Worm (Caenorhabditis elegans) whole organism, L1 larva: ENCODE results near the gene sod-4.

Experiments
- aha-1 ChIP-seq: fragments of 150-350 bp; optimal IDR thresholded peaks from 2 replicates; lab custom pipeline; 2014; ENCODE audit warnings: missing biosample characterization, missing genetic modification characterization
- alr-1 ChIP-seq: fragments of 200-800 bp; sonication (Bioruptor generic); optimal IDR thresholded peaks from 2 replicates; lab custom pipeline; 2018; ENCODE audit warnings: borderline replicate concordance, mild to moderate bottlenecking, missing genetic modification characterization, missing compliant biosample characterization
- aly-2 ChIP-seq: fragments of 150-350 bp; optimal IDR thresholded peaks from 2 replicates; lab custom pipeline; 2014; ENCODE audit warnings: missing biosample characterization, missing genetic modification characterization
- blmp-1 ChIP-seq: fragments of 150-350 bp; optimal IDR thresholded peaks from 2 replicates; lab custom pipeline; 2014; ENCODE audit warnings: missing biosample characterization, missing genetic modification characterization
- ceh-63 ChIP-seq: fragments of 200-800 bp; sonication (Bioruptor generic); optimal IDR thresholded peaks from 2 replicates; lab custom pipeline; 2018; ENCODE audit warnings: mild to moderate bottlenecking, missing genetic modification characterization, missing compliant biosample characterization
- ceh-8 ChIP-seq: fragments of 200-800 bp; sonication (Bioruptor generic); optimal IDR thresholded peaks from 2 replicates; lab custom pipeline; 2018; ENCODE audit warnings: mild to moderate bottlenecking, missing genetic modification characterization, moderate library complexity, missing compliant biosample characterization
- ceh-82 ChIP-seq, 3 experiments: fragments of 150-350 bp in 1 of 3; sonication (generic microtip) in 2 of 3; optimal IDR thresholded peaks; 2 replicates each; lab custom pipeline; 2014 to 2017; ENCODE audit warnings: missing biosample characterization in 3 of 3, missing genetic modification characterization in 3 of 3
- ceh-88 ChIP-seq: fragments of 200-800 bp; sonication (Bioruptor generic); IDR thresholded peaks from 2 replicates; pipeline ENCODE4 v1.3.6; 2022; ENCODE audit warnings: missing genetic modification characterization, missing compliant biosample characterization
- dsc-1 ChIP-seq: sonication (generic microtip); optimal IDR thresholded peaks from 2 replicates; lab custom pipeline; 2016; ENCODE audit warnings: mild to moderate bottlenecking, missing genetic modification characterization, missing compliant biosample characterization
- efl-1 ChIP-seq, 4 experiments: fragments of 150-350 bp; optimal IDR thresholded peaks in 3 of 4; peaks in 1 of 4; 1 replicate in 1 of 4; 2 replicates in 3 of 4; lab custom pipeline; 2014; ENCODE audit warnings: missing biosample characterization in 2 of 4, missing genetic modification characterization in 2 of 4, missing genetic modification reagents in 2 of 4
- elt-3 ChIP-seq, 6 experiments: fragments of 150-350 bp in 1 of 6; sonication (generic microtip); optimal IDR thresholded peaks; 2 replicates each; lab custom pipeline; 2017 to 2018; ENCODE audit warnings: missing biosample characterization in 6 of 6, missing genetic modification characterization in 6 of 6, inconsistent platforms in 1 of 6
- fkh-10 ChIP-seq: sonication (generic microtip); optimal IDR thresholded peaks from 2 replicates; lab custom pipeline; 2017; ENCODE audit warnings: missing biosample characterization, missing genetic modification reagents, missing genetic modification characterization
- fkh-4 ChIP-seq: sonication (generic microtip); optimal IDR thresholded peaks from 2 replicates; lab custom pipeline; 2016; ENCODE audit warnings: missing compliant biosample characterization, missing genetic modification characterization, borderline replicate concordance
- grh-1 ChIP-seq: fragments of 200-800 bp; sonication (Bioruptor generic); IDR thresholded peaks from 2 replicates; pipeline ENCODE4 v1.3.6; 2022; ENCODE audit warnings: missing genetic modification reagents, missing genetic modification characterization, missing compliant biosample characterization
- irx-1 ChIP-seq: sonication (generic microtip); optimal IDR thresholded peaks from 2 replicates; lab custom pipeline; 2016; ENCODE audit warnings: missing genetic modification characterization, missing compliant biosample characterization
- isw-1 ChIP-seq: fragments of 200-800 bp; sonication (Bioruptor generic); IDR thresholded peaks from 2 replicates; pipeline ENCODE4 v1.3.6; 2022; ENCODE audit warnings: missing genetic modification characterization, missing compliant biosample characterization
- lin-14 ChIP-seq: fragments of 200-800 bp; sonication (Bioruptor generic); optimal IDR thresholded peaks from 2 replicates; lab custom pipeline; 2018; ENCODE audit warnings: mild to moderate bottlenecking, missing genetic modification characterization, moderate library complexity, missing compliant biosample characterization
- lin-35 ChIP-seq, 2 experiments: fragments of 150-350 bp; optimal IDR thresholded peaks; 2 replicates each; lab custom pipeline; 2014; ENCODE audit warnings: missing biosample characterization in 2 of 2, missing genetic modification characterization in 2 of 2, missing genetic modification reagents in 2 of 2
- lin-39 ChIP-seq: fragments of 150-350 bp; optimal IDR thresholded peaks from 2 replicates; lab custom pipeline; 2014; ENCODE audit warnings: missing biosample characterization, missing genetic modification reagents, missing genetic modification characterization
- lir-3 ChIP-seq: sonication (generic microtip); optimal IDR thresholded peaks from 2 replicates; lab custom pipeline; 2016; ENCODE audit warnings: mild to moderate bottlenecking, missing genetic modification characterization, moderate library complexity, missing compliant biosample characterization; ENCODE audit not compliant: poor library complexity
- lsy-2 ChIP-seq, 2 experiments: fragments of 150-350 bp; optimal IDR thresholded peaks; 2 replicates each; lab custom pipeline; 2014; ENCODE audit warnings: missing biosample characterization in 2 of 2, missing genetic modification characterization in 2 of 2
- nhr-19 ChIP-seq: fragments of 200-800 bp; sonication (Bioruptor generic); conservative IDR thresholded peaks from 2 replicates; pipeline ENCODE4 v1.3.6; 2022; ENCODE audit warnings: missing genetic modification characterization, missing compliant biosample characterization
- nhr-237 ChIP-seq: fragments of 150-350 bp; optimal IDR thresholded peaks from 2 replicates; lab custom pipeline; 2014; ENCODE audit warnings: missing biosample characterization, missing genetic modification characterization
- nhr-47 ChIP-seq: sonication (generic microtip); optimal IDR thresholded peaks from 2 replicates; lab custom pipeline; 2016; ENCODE audit warnings: mild to moderate bottlenecking, missing genetic modification characterization, moderate library complexity, missing compliant biosample characterization
- nhr-71 ChIP-seq: sonication (generic microtip); optimal IDR thresholded peaks from 2 replicates; lab custom pipeline; 2016; ENCODE audit warnings: mild to moderate bottlenecking, missing genetic modification characterization, moderate library complexity, missing compliant biosample characterization
- pqm-1 ChIP-seq: sonication (generic microtip); optimal IDR thresholded peaks from 3 replicates; lab custom pipeline; 2017; ENCODE audit warnings: missing biosample characterization, missing genetic modification characterization
- skn-1 ChIP-seq: fragments of 150-350 bp; optimal IDR thresholded peaks from 2 replicates; lab custom pipeline; 2014; ENCODE audit warnings: missing biosample characterization, missing genetic modification characterization
- swsn-7 ChIP-seq: sonication (generic microtip); optimal IDR thresholded peaks from 2 replicates; lab custom pipeline; 2016; ENCODE audit warnings: missing genetic modification characterization, missing compliant biosample characterization
- unc-130 ChIP-seq: fragments of 150-350 bp; optimal IDR thresholded peaks from 2 replicates; lab custom pipeline; 2017; ENCODE audit warnings: missing biosample characterization, missing genetic modification characterization, inconsistent platforms
- vab-15 ChIP-seq: sonication (generic microtip); optimal IDR thresholded peaks from 2 replicates; lab custom pipeline; 2017; ENCODE audit warnings: missing genotype, mild to moderate bottlenecking, missing genetic modification characterization, missing compliant biosample characterization
- xbp-1 ChIP-seq: sonication (generic microtip); optimal IDR thresholded peaks from 2 replicates; lab custom pipeline; 2016; ENCODE audit warnings: missing genetic modification characterization, missing compliant biosample characterization

Gene sod-4

DNA sequence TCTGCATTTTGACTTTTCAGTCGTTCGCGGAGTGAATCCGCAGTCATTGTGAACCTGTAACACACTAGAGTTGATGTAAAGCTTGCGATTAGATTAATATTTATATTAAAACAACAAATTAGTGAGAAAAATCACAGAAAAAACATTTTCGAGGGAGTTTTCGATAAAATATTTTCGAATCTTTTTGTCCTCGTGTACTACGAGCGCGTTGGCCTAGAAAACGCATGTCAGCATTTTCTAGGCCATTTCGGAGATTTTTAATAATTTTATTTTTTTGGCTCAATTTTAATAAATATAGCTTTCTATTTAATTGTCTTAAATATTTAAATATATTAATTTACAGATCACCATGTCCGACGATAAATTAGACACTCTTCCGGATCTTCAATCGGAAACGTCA, 34.8 kb downstream of the sod-4 start, which contains the start of gene B0464.9 (continued):
- TF ChIP-seq swsn-7 (tag; lab: Kevin White, UChicago) (peak; percentile 73), lir-3 (tag; lab: Kevin White, UChicago) (peak; percentile 90)

DNA sequence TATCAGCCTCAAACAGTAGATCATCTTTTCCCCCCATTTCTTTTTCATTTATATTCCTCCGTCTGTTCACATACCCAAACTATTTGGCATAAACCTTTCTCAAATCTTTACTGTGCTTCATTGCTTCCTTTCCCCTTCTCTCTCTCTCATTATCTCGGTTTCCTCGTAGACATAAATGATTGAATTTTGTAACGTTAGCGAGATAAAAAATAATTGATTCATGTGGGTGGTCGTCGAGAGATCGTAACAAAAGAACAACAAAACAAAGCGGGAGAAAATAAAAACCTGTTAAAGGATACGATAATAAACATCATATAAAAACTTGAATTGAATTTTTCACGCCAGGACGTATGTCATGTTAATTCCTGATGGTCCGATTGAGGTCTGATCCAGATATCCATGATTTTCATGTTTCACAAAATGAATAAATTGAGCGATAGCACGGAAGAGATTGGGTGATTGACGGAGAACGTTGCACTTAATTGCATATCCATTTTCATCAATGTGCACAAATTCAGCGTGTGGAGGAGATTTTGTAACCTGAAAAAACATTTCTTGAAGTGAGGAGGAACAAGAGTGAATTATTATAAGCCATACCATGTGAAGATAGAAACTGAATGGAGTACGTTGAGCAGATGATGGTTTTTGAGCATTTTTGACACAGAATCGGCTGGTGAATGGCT, 37.2 kb downstream of the sod-4 start:
- no peak for TF ChIP-seq lin-35 (GFP tag; optimal IDR thresholded peaks at IDR 0.05; lab: Kevin White, UChicago)
- peak; percentile 17 for TF ChIP-seq aly-2
- TF ChIP-seq skn-1 (tag; lab: Kevin White, UChicago): no peak
- TF ChIP-seq nhr-19 (GFP tag; lab: Robert Waterston, UW): no peak
- no peak for TF ChIP-seq fkh-10 (GFP tag; lab: Kevin White, UChicago)
- peak; percentile 12 for TF ChIP-seq nhr-71 (tag; lab: Kevin White, UChicago)
- TF ChIP-seq irx-1 (tag; lab: Kevin White, UChicago): no peak
- TF ChIP-seq unc-130 (tag; lab: Kevin White, UChicago): no peak
- no peak for TF ChIP-seq lin-14 (GFP tag; lab: Kevin White, UChicago)
- TF ChIP-seq xbp-1 (tag; lab: Kevin White, UChicago): no peak
- no peak for TF ChIP-seq nhr-47 (tag; lab: Kevin White, UChicago)
- TF ChIP-seq blmp-1: peak; percentile 11
- no peak for TF ChIP-seq aha-1 (tag; lab: Kevin White, UChicago)
- TF ChIP-seq elt-3 (tag; optimal IDR thresholded peaks at IDR 0.05; lab: Kevin White, UChicago): no peak
- no peak for TF ChIP-seq ceh-8 (GFP tag; lab: Kevin White, UChicago)
- TF ChIP-seq vab-15 (tag; lab: Kevin White, UChicago): no peak
- no peak for TF ChIP-seq lsy-2 (tag; optimal IDR thresholded peaks at IDR 0.05; lab: Kevin White, UChicago)
- no peak for TF ChIP-seq nhr-237 (tag; lab: Kevin White, UChicago)
- TF ChIP-seq isw-1 (GFP tag; lab: Robert Waterston, UW): no peak
- no peak for TF ChIP-seq ceh-82 (tag; optimal IDR thresholded peaks at IDR 0.05; lab: Kevin White, UChicago)
- TF ChIP-seq dsc-1 (tag; lab: Kevin White, UChicago): no peak
- no peak for TF ChIP-seq ceh-63 (GFP tag; lab: Kevin White, UChicago)
- no peak for TF ChIP-seq fkh-4 (tag; lab: Kevin White, UChicago)
- TF ChIP-seq pqm-1: no peak
- TF ChIP-seq grh-1 (GFP tag; lab: Robert Waterston, UW): no peak
- no peak for TF ChIP-seq lin-39
- TF ChIP-seq ceh-88 (GFP tag; lab: Robert Waterston, UW): no peak
- no peak for TF ChIP-seq efl-1 (optimal IDR thresholded peaks at IDR 0.05; lab: Kevin White, UChicago)
- peak in 1 of 2 experiments; percentile 88 for TF ChIP-seq efl-1 (GFP tag; optimal IDR thresholded peaks at IDR 0.05 in 1 of 2; lab: Kevin White, UChicago)
- no peak for TF ChIP-seq alr-1

DNA sequence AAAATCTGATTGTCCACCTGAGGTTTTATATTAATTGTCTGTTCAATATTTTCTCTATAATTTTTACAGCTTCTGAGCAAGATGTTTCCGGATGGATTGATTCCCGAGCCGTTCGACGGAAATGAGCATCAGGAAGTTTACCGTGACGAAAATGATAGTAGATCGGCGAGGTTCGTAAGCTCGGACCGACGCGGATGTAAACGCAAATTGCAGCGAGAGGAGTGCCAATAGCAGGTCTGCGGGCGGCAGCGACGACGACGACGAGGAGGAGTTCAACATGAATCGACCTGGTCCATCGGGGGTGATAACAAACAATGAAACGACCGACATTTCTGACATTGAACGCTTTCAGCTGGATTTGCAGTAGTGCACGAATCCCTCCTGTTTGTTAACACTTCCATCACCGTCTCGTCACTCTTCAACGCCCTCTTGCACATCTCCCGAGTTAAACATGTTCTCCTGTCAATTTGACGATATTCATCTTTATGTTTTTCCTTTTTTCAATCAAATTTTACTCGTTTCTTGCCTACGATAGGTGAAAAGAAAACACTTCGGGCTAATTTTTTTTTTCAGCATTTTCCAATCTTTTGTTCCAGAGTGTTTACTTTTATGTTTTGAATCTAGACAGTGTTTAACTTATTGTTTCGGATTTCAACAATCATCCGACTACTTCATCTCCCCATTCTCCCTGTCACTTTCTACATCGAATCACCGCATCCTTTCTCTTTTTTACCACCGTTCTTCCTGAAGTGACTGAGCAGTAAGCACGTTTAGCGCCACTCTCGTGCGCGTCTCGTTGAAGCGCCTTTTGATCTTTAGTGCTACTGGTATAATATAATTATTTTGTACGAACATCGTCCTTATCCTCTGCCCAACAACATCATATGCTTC, 38.0 kb downstream of the sod-4 start:
- TF ChIP-seq ceh-63 (GFP tag; lab: Kevin White, UChicago): no peak
- TF ChIP-seq blmp-1: peak; percentile 12
